Worm (Caenorhabditis elegans) whole organism, L4 larva: Measurements from ENCODE around the gene Y53C12B.7.

Source experiments
- F10B5.3 ChIP-seq: sonication (generic microtip); optimal IDR thresholded peaks from 2 replicates; lab custom pipeline; 2016; ENCODE audit warnings: mild to moderate bottlenecking, missing genetic modification characterization, missing compliant biosample characterization
- F44E2.7 ChIP-seq: fragments of 200-800 bp; sonication (Bioruptor generic); IDR thresholded peaks from 2 replicates; pipeline ENCODE4 v2.1.2; 2022; ENCODE audit warnings: missing genetic modification characterization, missing compliant biosample characterization
- F49E8.2 ChIP-seq: sonication (generic microtip); optimal IDR thresholded peaks from 2 replicates; lab custom pipeline; 2016; ENCODE audit warnings: missing compliant biosample characterization, mild to moderate bottlenecking, missing genetic modification characterization, borderline replicate concordance
- R02D3.7 ChIP-seq: fragments of 150-350 bp; sonication (generic microtip); optimal IDR thresholded peaks from 3 replicates; lab custom pipeline; 2014; ENCODE audit warnings: missing biosample characterization, missing genetic modification characterization
- Y48G9A.11 ChIP-seq: fragments of 200-800 bp; sonication (Bioruptor generic); IDR thresholded peaks from 2 replicates; pipeline ENCODE4 v1.3.6; 2022; ENCODE audit warnings: missing genetic modification reagents, missing genetic modification characterization, missing compliant biosample characterization
- Y75B8A.6 ChIP-seq: fragments of 200-800 bp; sonication (Bioruptor generic); IDR thresholded peaks from 2 replicates; pipeline ENCODE4 v1.3.6; 2022; ENCODE audit warnings: missing genetic modification reagents, missing genetic modification characterization, missing compliant biosample characterization
- aha-1 ChIP-seq: fragments of 150-350 bp; peaks from one replicate; lab custom pipeline; 2014; ENCODE audit warnings: missing biosample characterization, missing genetic modification characterization
- attf-4 ChIP-seq: sonication (generic microtip); optimal IDR thresholded peaks from 3 replicates; lab custom pipeline; 2017; ENCODE audit warnings: missing biosample characterization, missing genetic modification characterization
- ceh-20 ChIP-seq: fragments of 200-800 bp; sonication (Bioruptor generic); IDR thresholded peaks from 2 replicates; pipeline ENCODE4 v1.3.6; 2022; ENCODE audit warnings: missing genetic modification reagents, missing genetic modification characterization, missing compliant biosample characterization
- ceh-28 ChIP-seq: fragments of 150-350 bp; optimal IDR thresholded peaks from 2 replicates; lab custom pipeline; 2014; ENCODE audit warnings: missing biosample characterization, missing genetic modification reagents, missing genetic modification characterization
- ceh-32 ChIP-seq: sonication (generic microtip); optimal IDR thresholded peaks from 2 replicates; lab custom pipeline; 2016; ENCODE audit warnings: mild to moderate bottlenecking, missing genetic modification characterization, missing compliant biosample characterization; ENCODE audit not compliant: poor library complexity
- ceh-44 ChIP-seq: fragments of 200-800 bp; sonication (Bioruptor generic); IDR thresholded peaks from 2 replicates; pipeline ENCODE4 v1.3.6; 2022; ENCODE audit warnings: missing genetic modification reagents, missing genetic modification characterization, missing compliant biosample characterization
- ceh-62 ChIP-seq: sonication (generic microtip); optimal IDR thresholded peaks from 2 replicates; lab custom pipeline; 2017; ENCODE audit warnings: missing biosample characterization, missing genetic modification characterization
- cey-2 ChIP-seq: sonication (generic microtip); optimal IDR thresholded peaks from 3 replicates; lab custom pipeline; 2017; ENCODE audit warnings: missing genetic modification characterization, mild to moderate bottlenecking, missing compliant biosample characterization, antibody characterized with exemption, borderline replicate concordance; ENCODE audit not compliant: insufficient read depth
- daf-19 ChIP-seq: fragments of 200-800 bp; sonication (Bioruptor generic); conservative IDR thresholded peaks from 2 replicates; pipeline ENCODE4 v1.3.6; 2022; ENCODE audit warnings: missing genetic modification characterization, missing compliant biosample characterization
- daf-8 ChIP-seq: fragments of 200-800 bp; sonication (Bioruptor generic); IDR thresholded peaks from 2 replicates; pipeline ENCODE4 v1.3.6; 2022; ENCODE audit warnings: missing genetic modification characterization, missing compliant biosample characterization
- dmd-6 ChIP-seq: fragments of 200-800 bp; sonication (Bioruptor generic); IDR thresholded peaks from 2 replicates; pipeline ENCODE4 v1.3.6; 2022; ENCODE audit warnings: missing genetic modification reagents, missing genetic modification characterization, missing compliant biosample characterization
- dpl-1 ChIP-seq: fragments of 150-350 bp; optimal IDR thresholded peaks from 2 replicates; lab custom pipeline; 2014; ENCODE audit warnings: missing biosample characterization, missing genetic modification reagents, missing genetic modification characterization
- duxl-1 ChIP-seq: sonication (generic microtip); optimal IDR thresholded peaks from 2 replicates; lab custom pipeline; 2016; ENCODE audit warnings: mild to moderate bottlenecking, missing genetic modification characterization, moderate library complexity, missing compliant biosample characterization; ENCODE audit not compliant: poor library complexity
- egl-27 ChIP-seq: sonication (generic microtip); optimal IDR thresholded peaks from 3 replicates; lab custom pipeline; 2017; ENCODE audit warnings: missing biosample characterization, missing genetic modification reagents, missing genetic modification characterization
- egl-43 ChIP-seq: fragments of 200-800 bp; sonication (Bioruptor generic); IDR thresholded peaks from 2 replicates; pipeline ENCODE4 v1.3.6; 2022; ENCODE audit warnings: missing genetic modification reagents, missing genetic modification characterization, missing compliant biosample characterization
- hlh-11 ChIP-seq: fragments of 200-800 bp; sonication (Bioruptor generic); optimal IDR thresholded peaks from 2 replicates; lab custom pipeline; 2018; ENCODE audit warnings: mild to moderate bottlenecking, missing genetic modification characterization, missing compliant biosample characterization
- hmg-1.1 ChIP-seq: fragments of 200-800 bp; sonication (Bioruptor generic); IDR thresholded peaks from 2 replicates; pipeline ENCODE4 v1.3.6; 2022; ENCODE audit warnings: missing genetic modification reagents, missing genetic modification characterization, missing compliant biosample characterization
- lin-1 ChIP-seq: fragments of 200-800 bp; sonication (Bioruptor generic); IDR thresholded peaks from 2 replicates; pipeline ENCODE4 v1.3.6; 2022; ENCODE audit warnings: missing genetic modification reagents, missing genetic modification characterization, missing compliant biosample characterization
- lin-13 ChIP-seq: fragments of 150-350 bp; optimal IDR thresholded peaks from 2 replicates; lab custom pipeline; 2014; ENCODE audit warnings: missing biosample characterization, missing genetic modification reagents, missing genetic modification characterization
- lin-15B ChIP-seq: fragments of 150-350 bp; sonication (generic microtip); optimal IDR thresholded peaks from 3 replicates; lab custom pipeline; 2014; ENCODE audit warnings: missing biosample characterization, missing genetic modification characterization
- lin-38 ChIP-seq: fragments of 200-800 bp; sonication (Bioruptor generic); IDR thresholded peaks from 2 replicates; pipeline ENCODE4 v1.3.6; 2022; ENCODE audit warnings: missing genetic modification reagents, missing genetic modification characterization, missing compliant biosample characterization
- lir-3 ChIP-seq: sonication (generic microtip); optimal IDR thresholded peaks from 2 replicates; lab custom pipeline; 2016; ENCODE audit warnings: mild to moderate bottlenecking, missing genetic modification characterization, missing compliant biosample characterization
- madf-5 ChIP-seq, 2 experiments: fragments of 200-800 bp; sonication (Bioruptor generic); IDR thresholded peaks; 2 replicates each; pipeline ENCODE4 v1.3.6; 2022; ENCODE audit warnings: missing compliant biosample characterization in 2 of 2, missing genetic modification characterization in 2 of 2
- mdl-1 ChIP-seq, 2 experiments: fragments of 150-350 bp in 1 of 2; sonication (generic microtip) in 1 of 2; optimal IDR thresholded peaks; 2 replicates each; lab custom pipeline; 2014 to 2017; ENCODE audit warnings: missing biosample characterization in 2 of 2, missing genetic modification characterization in 2 of 2
- mdt-29 ChIP-seq: fragments of 200-800 bp; sonication (Bioruptor generic); IDR thresholded peaks from 2 replicates; pipeline ENCODE4 v1.3.6; 2022; ENCODE audit warnings: missing genetic modification reagents, missing genetic modification characterization, missing compliant biosample characterization
- mep-1 ChIP-seq: fragments of 150-350 bp; sonication (generic microtip); optimal IDR thresholded peaks from 3 replicates; lab custom pipeline; 2014; ENCODE audit warnings: missing biosample characterization, missing genetic modification characterization
- mxl-2 ChIP-seq: fragments of 200-800 bp; sonication (Bioruptor generic); conservative IDR thresholded peaks from 2 replicates; pipeline ENCODE4 v1.3.6; 2022; ENCODE audit warnings: missing genetic modification reagents, missing genetic modification characterization, missing compliant biosample characterization
- nhr-102 ChIP-seq: sonication (generic microtip); optimal IDR thresholded peaks from 2 replicates; lab custom pipeline; 2016; ENCODE audit warnings: mild to moderate bottlenecking, missing genetic modification characterization, moderate library complexity, missing compliant biosample characterization
- nhr-237 ChIP-seq: sonication (generic microtip); optimal IDR thresholded peaks from 2 replicates; lab custom pipeline; 2017; ENCODE audit warnings: missing biosample characterization, missing genetic modification characterization
- nhr-28 ChIP-seq: fragments of 150-350 bp; optimal IDR thresholded peaks from 2 replicates; lab custom pipeline; 2014; ENCODE audit warnings: missing biosample characterization, missing genetic modification characterization
- nhr-41 ChIP-seq: fragments of 200-800 bp; sonication (Bioruptor generic); IDR thresholded peaks from 2 replicates; pipeline ENCODE4 v1.3.6; 2022; ENCODE audit warnings: missing genetic modification reagents, missing genetic modification characterization, missing compliant biosample characterization
- nhr-48 ChIP-seq: sonication (generic microtip); optimal IDR thresholded peaks from 2 replicates; lab custom pipeline; 2016; ENCODE audit warnings: mild to moderate bottlenecking, missing genetic modification characterization, missing compliant biosample characterization
- nhr-77 ChIP-seq: fragments of 150-350 bp; optimal IDR thresholded peaks from 2 replicates; lab custom pipeline; 2014; ENCODE audit warnings: missing biosample characterization, missing genetic modification characterization
- pha-4 ChIP-seq, 2 experiments: fragments of 150-350 bp in 1 of 2; fragments of 200-800 bp in 1 of 2; sonication (Bioruptor generic) in 1 of 2; IDR thresholded peaks in 1 of 2; optimal IDR thresholded peaks in 1 of 2; 2 replicates each; pipeline versions ENCODE4 v1.3.6 to Lab custom; 2014 to 2022; ENCODE audit warnings: missing genetic modification characterization in 2 of 2, missing genetic modification reagents in 2 of 2, missing biosample characterization in 1 of 2, missing compliant biosample characterization in 1 of 2
- pqm-1 ChIP-seq: sonication (generic microtip); optimal IDR thresholded peaks from 2 replicates; lab custom pipeline; 2017; ENCODE audit warnings: missing biosample characterization, missing genetic modification characterization
- sdz-12 ChIP-seq: fragments of 200-800 bp; sonication (Bioruptor generic); optimal IDR thresholded peaks from 2 replicates; lab custom pipeline; 2018; ENCODE audit warnings: mild to moderate bottlenecking, missing genetic modification characterization, missing compliant biosample characterization
- skn-1 ChIP-seq: fragments of 150-350 bp; optimal IDR thresholded peaks from 2 replicates; lab custom pipeline; 2014; ENCODE audit warnings: missing biosample characterization, missing genetic modification characterization
- snpc-1.2 ChIP-seq: fragments of 200-800 bp; sonication (Bioruptor generic); IDR thresholded peaks from 2 replicates; pipeline ENCODE4 v1.3.6; 2022; ENCODE audit warnings: missing genetic modification reagents, missing genetic modification characterization, missing compliant biosample characterization
- snpc-4 ChIP-seq: fragments of 150-350 bp; optimal IDR thresholded peaks from 2 replicates; lab custom pipeline; 2014; ENCODE audit warnings: missing biosample characterization, missing genetic modification characterization
- spr-1 ChIP-seq: sonication (generic microtip); optimal IDR thresholded peaks from 2 replicates; lab custom pipeline; 2016; ENCODE audit warnings: mild to moderate bottlenecking, missing genetic modification characterization, missing compliant biosample characterization
- spr-3 ChIP-seq: fragments of 200-800 bp; sonication (Bioruptor generic); optimal IDR thresholded peaks from 2 replicates; lab custom pipeline; 2018; ENCODE audit warnings: mild to moderate bottlenecking, missing genetic modification characterization, missing compliant biosample characterization
- tag-97 ChIP-seq: fragments of 200-800 bp; sonication (Bioruptor generic); IDR thresholded peaks from 2 replicates; pipeline ENCODE4 v1.3.6; 2022; ENCODE audit warnings: missing genetic modification characterization, missing compliant biosample characterization
- tra-1 ChIP-seq: fragments of 200-800 bp; sonication (Bioruptor generic); IDR thresholded peaks from 2 replicates; pipeline ENCODE4 v1.3.6; 2022; ENCODE audit warnings: missing genetic modification reagents, missing genetic modification characterization, missing compliant biosample characterization
- vab-7 ChIP-seq: fragments of 200-800 bp; sonication (Bioruptor generic); IDR thresholded peaks from 2 replicates; pipeline ENCODE4 v1.3.6; 2022; ENCODE audit warnings: missing genetic modification reagents, missing genetic modification characterization, missing compliant biosample characterization
- zag-1 ChIP-seq: fragments of 150-350 bp; optimal IDR thresholded peaks from 2 replicates; lab custom pipeline; 2014; ENCODE audit warnings: missing biosample characterization, missing genetic modification characterization
- zfp-3 ChIP-seq: fragments of 200-800 bp; sonication (Bioruptor generic); conservative IDR thresholded peaks from 2 replicates; pipeline ENCODE4 v1.3.6; 2022; ENCODE audit warnings: missing genetic modification reagents, missing genetic modification characterization, missing compliant biosample characterization

Y53C12B.7 gene

DNA sequence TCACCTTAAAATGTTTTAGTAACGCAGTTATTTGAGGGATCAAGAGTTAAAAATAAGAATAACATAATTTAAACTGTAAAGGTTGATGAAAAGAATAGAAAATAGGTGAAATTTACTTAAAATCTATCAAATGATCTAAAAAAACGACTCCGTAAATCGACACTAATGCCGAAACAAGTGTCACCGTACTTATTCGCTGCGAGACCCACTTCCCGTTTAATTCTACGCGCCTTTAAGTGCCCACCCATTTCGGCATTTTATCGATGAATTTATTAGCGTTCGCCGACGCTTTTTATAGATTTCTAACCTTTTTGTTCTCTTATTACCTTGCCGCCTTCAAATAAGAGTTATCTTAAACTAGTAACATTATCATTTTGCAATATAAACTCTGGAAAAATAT is 6.9 kb downstream of the Y53C12B.7 start, which contains the start of the genes Y53C12B.1 and nos-3:
Gene Y53C12B.1 (minus strand): TSS at position 10 of the 400 bp plus-strand sequence.
Gene nos-3 (plus strand): TSS at position 248 of the 400 bp plus-strand sequence.
- no peak for TF ChIP-seq Y75B8A.6
- TF ChIP-seq F49E8.2 (tag; lab: Kevin White, UChicago) = no peak
- peak; percentile 56 for TF ChIP-seq hmg-1.1 (GFP tag; lab: Robert Waterston, UW)
- TF ChIP-seq nhr-41 (GFP tag; lab: Robert Waterston, UW) = no peak
- TF ChIP-seq Y48G9A.11 = no peak
- TF ChIP-seq duxl-1 (tag; lab: Kevin White, UChicago) = no peak
- TF ChIP-seq F10B5.3 (tag; lab: Kevin White, UChicago) = no peak
- TF ChIP-seq lin-15B (tag; lab: Kevin White, UChicago) = no peak
- TF ChIP-seq F44E2.7 (GFP tag; lab: Robert Waterston, UW) = no peak
- no peak for TF ChIP-seq egl-43
- no peak for TF ChIP-seq zfp-3 (GFP tag; lab: Robert Waterston, UW)
- TF ChIP-seq aha-1 (tag; lab: Kevin White, UChicago) = no peak
- no peak for TF ChIP-seq sdz-12
- TF ChIP-seq ceh-32 (tag; lab: Kevin White, UChicago) = no peak
- TF ChIP-seq spr-1 (tag; lab: Kevin White, UChicago) = no peak
- no peak for TF ChIP-seq snpc-1.2 (GFP tag; lab: Robert Waterston, UW)
- no peak for TF ChIP-seq vab-7 (GFP tag; lab: Robert Waterston, UW)
- TF ChIP-seq tag-97 = no peak
- peak; percentile 59 for TF ChIP-seq lin-13 (GFP tag; lab: Kevin White, UChicago)
- TF ChIP-seq zag-1 (tag; lab: Kevin White, UChicago) = no peak
- TF ChIP-seq nhr-28 (tag; lab: Kevin White, UChicago) = peak; percentile 55
- no peak for TF ChIP-seq daf-19 (GFP tag; lab: Robert Waterston, UW)
- TF ChIP-seq dpl-1 (GFP tag; lab: Kevin White, UChicago) = peak; percentile 80
- TF ChIP-seq cey-2 (tag; lab: Kevin White, UChicago) = no peak
- 0 out of 2 replicates have a peak, but pooled peaks have one; percentile 34 for TF ChIP-seq tra-1 (GFP tag; lab: Robert Waterston, UW)
- TF ChIP-seq nhr-77 (tag; lab: Kevin White, UChicago) = peak; percentile 59
- no peak for TF ChIP-seq madf-5 (GFP tag; IDR thresholded peaks at IDR 0.05; lab: Robert Waterston, UW)
- TF ChIP-seq ceh-28 (tag; lab: Kevin White, UChicago) = no peak
- TF ChIP-seq nhr-48 (tag; lab: Kevin White, UChicago) = no peak
- TF ChIP-seq pqm-1 = no peak
- no peak for TF ChIP-seq mdl-1 (tag; optimal IDR thresholded peaks at IDR 0.05; lab: Kevin White, UChicago)
- no peak for TF ChIP-seq pha-4 (GFP tag; IDR thresholded peaks at IDR 0.05; lab: Robert Waterston, UW)
- peak; percentile 79 for TF ChIP-seq pha-4 (tag; optimal IDR thresholded peaks at IDR 0.05; lab: Kevin White, UChicago)
- peak; percentile 88 for TF ChIP-seq R02D3.7 (tag; lab: Kevin White, UChicago)
- peak; percentile 80 for TF ChIP-seq mep-1 (tag; lab: Kevin White, UChicago)
- 0 out of 2 replicates have a peak, but pooled peaks have one; percentile 13 for TF ChIP-seq ceh-20 (GFP tag; lab: Robert Waterston, UW)
- TF ChIP-seq nhr-102 = no peak
- TF ChIP-seq ceh-44 (GFP tag; lab: Robert Waterston, UW) = no peak
- TF ChIP-seq dmd-6 (GFP tag; lab: Robert Waterston, UW) = peak; percentile 41
- TF ChIP-seq snpc-4 = no peak
- no peak for TF ChIP-seq ceh-62 (tag; lab: Kevin White, UChicago)
- TF ChIP-seq daf-8 = no peak
- no peak for TF ChIP-seq egl-27
- no peak for TF ChIP-seq mdt-29 (GFP tag; lab: Robert Waterston, UW)
- no peak for TF ChIP-seq attf-4
- TF ChIP-seq lin-38 (GFP tag; lab: Robert Waterston, UW) = peak; percentile 54
- TF ChIP-seq skn-1 = no peak
- no peak for TF ChIP-seq lin-1 (GFP tag; lab: Robert Waterston, UW)
- no peak for TF ChIP-seq spr-3
- no peak for TF ChIP-seq lir-3 (tag; lab: Kevin White, UChicago)
- no peak for TF ChIP-seq nhr-237 (tag; lab: Kevin White, UChicago)
- TF ChIP-seq hlh-11 (tag; lab: Kevin White, UChicago) = peak; percentile 62
- TF ChIP-seq mxl-2 (GFP tag; lab: Robert Waterston, UW) = no peak
